Fruit fly (Drosophila melanogaster) whole organism, adult: ENCODE results near the gene CG31997.

ENCODE experiments used
- CG12768 ChIP-seq: fragments of 200-800 bp; sonication (Bioruptor generic); optimal IDR thresholded peaks from 2 replicates; lab custom pipeline; 2017; ENCODE audit warnings: missing biosample characterization, missing genetic modification characterization, mild to moderate bottlenecking, moderate library complexity, missing genetic modification reagents
- CG1620 ChIP-seq: fragments of 200-800 bp; sonication (Bioruptor generic); optimal IDR thresholded peaks from 2 replicates; lab custom pipeline; 2016; ENCODE audit warnings: missing biosample characterization, missing genetic modification characterization
- Crg-1 ChIP-seq: fragments of 200-800 bp; sonication (Bioruptor generic); optimal IDR thresholded peaks from 2 replicates; lab custom pipeline; 2016; ENCODE audit warnings: missing biosample characterization, missing genetic modification characterization
- bab1 ChIP-seq: fragments of 200-800 bp; sonication (Bioruptor generic); optimal IDR thresholded peaks from 3 replicates; lab custom pipeline; 2019; ENCODE audit warnings: missing biosample characterization, mild to moderate bottlenecking, missing genetic modification characterization, moderate library complexity
- cnc ChIP-seq, 2 experiments: fragments of >200 bp; optimal IDR thresholded peaks; 2 replicates each; lab custom pipeline; 2017

- TF ChIP-seq cnc (optimal IDR thresholded peaks at IDR 0.05; lab: Kevin White, UChicago) (no peak), CG12768 (GFP tag; lab: Kevin White, UChicago) (no peak), Crg-1 (GFP tag; lab: Kevin White, UChicago) (no peak), CG1620 (GFP tag; lab: Kevin White, UChicago) (no peak), bab1 (GFP tag; lab: Kevin White, UChicago) (no peak)
These were observed 9.3 kb upstream of the CG31997 start for dm6 chr4:165159-165558.
